Fruit fly (Drosophila melanogaster) whole organism, embryonic: ENCODE measurements around the gene CG14507.

ENCODE experiments used
- Atf3 ChIP-seq: fragments of 200-800 bp; sonication (Bioruptor generic); optimal IDR thresholded peaks from 3 replicates; lab custom pipeline; 2016; ENCODE audit warnings: missing biosample characterization, missing genetic modification characterization
- BtbVII ChIP-seq: fragments of 200-800 bp; sonication (Bioruptor generic); optimal IDR thresholded peaks from 3 replicates; lab custom pipeline; 2017; ENCODE audit warnings: missing biosample characterization, mild to moderate bottlenecking, missing genetic modification characterization
- C15 ChIP-seq: fragments of 200-800 bp; sonication (Bioruptor generic); IDR thresholded peaks from 3 replicates; pipeline ENCODE4 v1.3.6; 2022; ENCODE audit warnings: missing biosample characterization, missing genetic modification characterization
- CG10321 ChIP-seq: fragments of 200-800 bp; sonication (Bioruptor generic); IDR thresholded peaks from 2 replicates; pipeline ENCODE4 v1.3.6; 2022; ENCODE audit warnings: missing biosample characterization, missing genetic modification characterization
- CG11695 ChIP-seq: fragments of 200-800 bp; sonication (Bioruptor generic); IDR thresholded peaks from 3 replicates; pipeline ENCODE4 v1.3.6; 2022; ENCODE audit warnings: missing biosample characterization, missing genetic modification characterization
- CG12299 ChIP-seq: fragments of 200-800 bp; sonication (Bioruptor generic); optimal IDR thresholded peaks from 2 replicates; lab custom pipeline; 2018; ENCODE audit warnings: missing biosample characterization, mild to moderate bottlenecking, missing genetic modification characterization
- CG12942 ChIP-seq: fragments of 200-800 bp; sonication (Bioruptor generic); optimal IDR thresholded peaks from 3 replicates; lab custom pipeline; 2016; ENCODE audit warnings: missing biosample characterization, missing genetic modification characterization
- CG1529 ChIP-seq: fragments of 200-800 bp; sonication (Bioruptor generic); optimal IDR thresholded peaks from 3 replicates; lab custom pipeline; 2018; ENCODE audit warnings: missing biosample characterization, missing genetic modification characterization
- CG15479 ChIP-seq: fragments of 200-800 bp; sonication (Bioruptor generic); optimal IDR thresholded peaks from 3 replicates; lab custom pipeline; 2019; ENCODE audit warnings: missing biosample characterization, mild to moderate bottlenecking, missing genetic modification characterization, moderate library complexity
- CG16815 ChIP-seq: fragments of 200-800 bp; sonication (Bioruptor generic); optimal IDR thresholded peaks from 3 replicates; lab custom pipeline; 2017; ENCODE audit warnings: missing biosample characterization, mild to moderate bottlenecking, missing genetic modification characterization
- CG17829 ChIP-seq: fragments of 200-800 bp; optimal IDR thresholded peaks from 2 replicates; lab custom pipeline; 2019; ENCODE audit warnings: missing biosample characterization, mild to moderate bottlenecking, missing genetic modification characterization, moderate library complexity
- CG1832 ChIP-seq: fragments of 200-800 bp; sonication (Bioruptor generic); optimal IDR thresholded peaks from 2 replicates; lab custom pipeline; 2017; ENCODE audit warnings: missing biosample characterization, mild to moderate bottlenecking, missing genetic modification characterization, inconsistent platforms
- CG30020 ChIP-seq: fragments of 200-800 bp; optimal IDR thresholded peaks from 2 replicates; lab custom pipeline; 2019; ENCODE audit warnings: missing biosample characterization, mild to moderate bottlenecking, missing genetic modification characterization, moderate library complexity
- CG31224 ChIP-seq: fragments of 200-800 bp; sonication (Bioruptor generic); IDR thresholded peaks from 2 replicates; pipeline ENCODE4 v1.3.6; 2022; ENCODE audit warnings: missing biosample characterization, missing genetic modification characterization
- CG31388 ChIP-seq: fragments of 200-800 bp; sonication (Bioruptor generic); optimal IDR thresholded peaks from 2 replicates; lab custom pipeline; 2016; ENCODE audit warnings: missing biosample characterization, missing genetic modification characterization
- CG32772 ChIP-seq: fragments of 200-800 bp; sonication (Bioruptor generic); IDR thresholded peaks from 2 replicates; pipeline ENCODE4 v1.3.6; 2022; ENCODE audit warnings: missing biosample characterization, missing genetic modification characterization
- CG42726 ChIP-seq: fragments of 200-800 bp; sonication (Bioruptor generic); IDR thresholded peaks from 2 replicates; pipeline ENCODE4 v1.3.6; 2022; ENCODE audit warnings: missing biosample characterization, missing genetic modification characterization; ENCODE audit not compliant: partially characterized antibody
- CG4854 ChIP-seq: fragments of 200-800 bp; sonication (Bioruptor generic); optimal IDR thresholded peaks from 2 replicates; lab custom pipeline; 2016; ENCODE audit warnings: missing biosample characterization, missing genetic modification characterization, inconsistent platforms
- CG6272 ChIP-seq: fragments of 200-800 bp; sonication (Bioruptor generic); IDR thresholded peaks from 2 replicates; pipeline ENCODE4 v1.3.6; 2022; ENCODE audit warnings: missing biosample characterization, missing genetic modification characterization
- CG8281 ChIP-seq: fragments of 200-800 bp; sonication (Bioruptor generic); optimal IDR thresholded peaks from 2 replicates; lab custom pipeline; 2018; ENCODE audit warnings: missing biosample characterization, mild to moderate bottlenecking, missing genetic modification characterization, moderate library complexity
- CG8290 ChIP-seq, 3 experiments: fragments of 200-800 bp; sonication (Bioruptor generic); optimal IDR thresholded peaks; 2 replicates each; lab custom pipeline; 2016 to 2019; ENCODE audit warnings: missing biosample characterization in 3 of 3, missing genetic modification characterization in 3 of 3, mild to moderate bottlenecking in 2 of 3, moderate library complexity in 1 of 3
- CG8388 ChIP-seq: fragments of 200-800 bp; sonication (Bioruptor generic); optimal IDR thresholded peaks from 2 replicates; lab custom pipeline; 2019; ENCODE audit warnings: missing biosample characterization, mild to moderate bottlenecking, missing genetic modification characterization, moderate library complexity
- Dbx ChIP-seq: fragments of 200-800 bp; sonication (Bioruptor generic); IDR thresholded peaks from 3 replicates; pipeline ENCODE4 v1.3.6; 2022; ENCODE audit warnings: missing biosample characterization, missing genetic modification characterization
- Fer1 ChIP-seq: fragments of 200-800 bp; sonication (Bioruptor generic); optimal IDR thresholded peaks from 2 replicates; lab custom pipeline; 2017; ENCODE audit warnings: missing biosample characterization, mild to moderate bottlenecking, missing genetic modification characterization
- H2.0 ChIP-seq: fragments of 200-800 bp; sonication (Bioruptor generic); IDR thresholded peaks from 2 replicates; pipeline ENCODE4 v1.3.6; 2022; ENCODE audit warnings: missing biosample characterization, missing genetic modification characterization
- HHEX ChIP-seq: fragments of 200-800 bp; sonication (Bioruptor generic); optimal IDR thresholded peaks from 3 replicates; lab custom pipeline; 2017; ENCODE audit warnings: missing biosample characterization, mild to moderate bottlenecking, missing genetic modification characterization, missing genetic modification reagents
- Hand ChIP-seq: fragments of 200-800 bp; sonication (Bioruptor generic); optimal IDR thresholded peaks from 2 replicates; lab custom pipeline; 2017; ENCODE audit warnings: mild to moderate bottlenecking, missing biosample characterization, missing genetic modification reagents, missing genetic modification characterization
- Jarid2 ChIP-seq: fragments of 200-800 bp; sonication (Bioruptor generic); optimal IDR thresholded peaks from 3 replicates; lab custom pipeline; 2017; ENCODE audit warnings: mild to moderate bottlenecking, missing biosample characterization, missing genetic modification reagents, missing genetic modification characterization
- NfI ChIP-seq: fragments of 200-800 bp; sonication (Bioruptor generic); optimal IDR thresholded peaks from 3 replicates; lab custom pipeline; 2018; ENCODE audit warnings: missing biosample characterization, mild to moderate bottlenecking, missing genetic modification characterization, moderate library complexity
- Poxn ChIP-seq: fragments of 200-800 bp; sonication (Bioruptor generic); IDR thresholded peaks from 2 replicates; pipeline ENCODE4 v1.3.6; 2022; ENCODE audit warnings: missing biosample characterization, missing genetic modification characterization
- Rx ChIP-seq: fragments of 200-800 bp; sonication (Bioruptor generic); IDR thresholded peaks from 2 replicates; pipeline ENCODE4 v1.3.6; 2022; ENCODE audit warnings: missing biosample characterization, missing genetic modification characterization
- Sox100B ChIP-seq: fragments of 200-800 bp; sonication (Bioruptor generic); optimal IDR thresholded peaks from 3 replicates; lab custom pipeline; 2018; ENCODE audit warnings: missing biosample characterization, mild to moderate bottlenecking, missing genetic modification characterization
- Usf ChIP-seq: fragments of 200-800 bp; sonication (Bioruptor generic); optimal IDR thresholded peaks from 2 replicates; lab custom pipeline; 2017; ENCODE audit warnings: missing genotype, missing biosample characterization, missing genetic modification characterization
- cas ChIP-seq: fragments of 200-800 bp; sonication (Bioruptor generic); IDR thresholded peaks from 2 replicates; pipeline ENCODE4 v1.3.6; 2022; ENCODE audit warnings: missing biosample characterization, missing genetic modification characterization
- dmrt99B ChIP-seq: fragments of 200-800 bp; sonication (Bioruptor generic); optimal IDR thresholded peaks from 2 replicates; lab custom pipeline; 2018; ENCODE audit warnings: missing biosample characterization, mild to moderate bottlenecking, missing genetic modification characterization, moderate library complexity
- ems ChIP-seq: fragments of 200-800 bp; sonication (Bioruptor generic); optimal IDR thresholded peaks from 3 replicates; lab custom pipeline; 2016; ENCODE audit warnings: missing biosample characterization, missing genetic modification characterization
- ewg ChIP-seq: fragments of 200-800 bp; sonication (Bioruptor generic); optimal IDR thresholded peaks from 3 replicates; lab custom pipeline; 2017; ENCODE audit warnings: mild to moderate bottlenecking, missing biosample characterization, missing genetic modification reagents, missing genetic modification characterization
- eyg ChIP-seq: fragments of 200-800 bp; sonication (Bioruptor generic); optimal IDR thresholded peaks from 3 replicates; lab custom pipeline; 2016; ENCODE audit warnings: missing biosample characterization, missing genetic modification characterization
- fru ChIP-seq: fragments of >200 bp; optimal IDR thresholded peaks from 2 replicates; lab custom pipeline; 2017
- gsb ChIP-seq: fragments of 200-800 bp; sonication (Bioruptor generic); IDR thresholded peaks from 2 replicates; pipeline ENCODE4 v1.3.6; 2022; ENCODE audit warnings: missing biosample characterization, missing genetic modification characterization
- jumu ChIP-seq: fragments of 200-800 bp; sonication (Bioruptor generic); optimal IDR thresholded peaks from 3 replicates; lab custom pipeline; 2016; ENCODE audit warnings: missing biosample characterization, missing genetic modification characterization
- lilli ChIP-seq: fragments of 200-800 bp; sonication (Bioruptor generic); optimal IDR thresholded peaks from 3 replicates; lab custom pipeline; 2016; ENCODE audit warnings: missing biosample characterization, missing genetic modification characterization
- mld ChIP-seq: fragments of 200-800 bp; sonication (Bioruptor generic); IDR thresholded peaks from 3 replicates; pipeline ENCODE4 v1.3.6; 2022; ENCODE audit warnings: missing biosample characterization, missing genetic modification characterization; ENCODE audit not compliant: partially characterized antibody
- pita ChIP-seq: fragments of 200-800 bp; sonication (Bioruptor generic); optimal IDR thresholded peaks from 2 replicates; lab custom pipeline; 2017; ENCODE audit warnings: missing biosample characterization, mild to moderate bottlenecking, missing genetic modification characterization
- ranshi ChIP-seq: fragments of 200-800 bp; sonication (Bioruptor generic); IDR thresholded peaks from 2 replicates; pipeline ENCODE4 v1.3.6; 2022; ENCODE audit warnings: missing biosample characterization, missing genetic modification characterization
- rib ChIP-seq: fragments of 200-800 bp; sonication (Bioruptor generic); IDR thresholded peaks from 2 replicates; pipeline ENCODE4 v1.3.6; 2022; ENCODE audit warnings: missing biosample characterization, missing genetic modification characterization
- schlank ChIP-seq: fragments of 200-800 bp; sonication (Bioruptor generic); optimal IDR thresholded peaks from 2 replicates; lab custom pipeline; 2018; ENCODE audit warnings: missing biosample characterization, mild to moderate bottlenecking, missing genetic modification characterization
- sim ChIP-seq: fragments of 200-800 bp; sonication (Bioruptor generic); IDR thresholded peaks from 2 replicates; pipeline ENCODE4 v1.3.6; 2022; ENCODE audit warnings: missing biosample characterization, missing genetic modification characterization
- tin ChIP-seq: fragments of 200-800 bp; sonication (Bioruptor generic); optimal IDR thresholded peaks from 3 replicates; lab custom pipeline; 2016; ENCODE audit warnings: missing biosample characterization, missing genetic modification characterization
- toy ChIP-seq: fragments of 200-800 bp; sonication (Bioruptor generic); IDR thresholded peaks from 2 replicates; pipeline ENCODE4 v1.3.6; 2022; ENCODE audit warnings: missing biosample characterization, missing genetic modification characterization
- tx ChIP-seq: fragments of 200-800 bp; sonication (Bioruptor generic); optimal IDR thresholded peaks from 2 replicates; lab custom pipeline; 2016; ENCODE audit warnings: missing biosample characterization, missing genetic modification characterization
- yki ChIP-seq: fragments of >200 bp; optimal IDR thresholded peaks from 3 replicates; lab custom pipeline; 2018

Gene CG14507

DNA sequence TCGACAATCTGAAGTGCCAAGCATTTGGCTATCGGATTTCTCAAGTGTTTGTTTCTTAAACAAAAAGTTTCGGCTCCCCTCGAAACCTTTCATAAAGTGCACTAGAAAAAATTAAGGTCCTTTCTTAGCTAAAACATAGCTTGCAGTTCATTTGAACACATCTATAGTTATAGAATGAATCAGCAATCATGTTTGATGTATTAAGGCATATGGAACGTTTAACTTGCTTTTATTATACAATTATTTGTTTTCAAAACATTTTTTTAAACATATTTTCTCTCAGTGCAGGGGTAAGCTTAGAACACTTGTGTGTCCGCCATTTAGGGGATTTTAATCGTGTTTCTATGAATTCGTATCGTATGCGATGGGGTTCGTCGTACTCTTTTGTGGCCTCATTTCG lies 47.1 kb upstream of the CG14507 start (continued):
- TF ChIP-seq Poxn (GFP tag; lab: Robert Waterston, UW): no peak
- no peak for TF ChIP-seq CG10321 (GFP tag; lab: Robert Waterston, UW)
- TF ChIP-seq CG16815 (GFP tag; lab: Kevin White, UChicago): peak; percentile 56
- peak; percentile 63 for TF ChIP-seq CG8388 (GFP tag; lab: Kevin White, UChicago)
- TF ChIP-seq ems (GFP tag; lab: Kevin White, UChicago): no peak
- peak; percentile 36 for TF ChIP-seq CG4854 (GFP tag; lab: Kevin White, UChicago)
- TF ChIP-seq NfI (GFP tag; lab: Kevin White, UChicago): peak; percentile 49
- TF ChIP-seq CG42726: no peak
- TF ChIP-seq pita (GFP tag; lab: Kevin White, UChicago): no peak
- peak; percentile 46 for TF ChIP-seq Sox100B (GFP tag; lab: Kevin White, UChicago)
- TF ChIP-seq C15 (GFP tag; lab: Robert Waterston, UW): no peak
- no peak for TF ChIP-seq gsb
- TF ChIP-seq Hand (GFP tag; lab: Kevin White, UChicago): no peak
- no peak for TF ChIP-seq schlank (tag; lab: Kevin White, UChicago)
- 0 out of 3 replicates have a peak, but pooled peaks have one; percentile 33 for TF ChIP-seq CG11695 (GFP tag; lab: Robert Waterston, UW)
- peak; percentile 33 for TF ChIP-seq CG30020 (tag; lab: Kevin White, UChicago)
- TF ChIP-seq CG17829: peak; percentile 88
- TF ChIP-seq CG12942 (GFP tag; lab: Kevin White, UChicago): peak; percentile 35
- TF ChIP-seq tin (GFP tag; lab: Kevin White, UChicago): peak; percentile 63
- TF ChIP-seq Atf3 (GFP tag; lab: Kevin White, UChicago): peak; percentile 74
- TF ChIP-seq ranshi: no peak
- TF ChIP-seq CG1832 (GFP tag; lab: Kevin White, UChicago): no peak
- peak; percentile 49; the same call in 1 of the 2 replicates for TF ChIP-seq CG32772 (GFP tag; lab: Robert Waterston, UW)
- peak; percentile 50 for TF ChIP-seq lilli
- 0 out of 2 replicates have a peak, but pooled peaks have one; percentile 17 for TF ChIP-seq sim (GFP tag; lab: Robert Waterston, UW)
- TF ChIP-seq Fer1 (GFP tag; lab: Kevin White, UChicago): no peak
- TF ChIP-seq CG31224 (GFP tag; lab: Robert Waterston, UW): no peak
- TF ChIP-seq toy (GFP tag; lab: Robert Waterston, UW): no peak
- no peak for TF ChIP-seq CG12299
- no peak; the same call in 1 of the 2 replicates for TF ChIP-seq CG6272 (GFP tag; lab: Robert Waterston, UW)
- TF ChIP-seq ewg (GFP tag; lab: Kevin White, UChicago): peak; percentile 60
- TF ChIP-seq rib (GFP tag; lab: Robert Waterston, UW): no peak
- peak; percentile 77 for TF ChIP-seq CG1529 (GFP tag; lab: Kevin White, UChicago)
- no peak for TF ChIP-seq fru
- TF ChIP-seq CG15479 (GFP tag; lab: Kevin White, UChicago): no peak
- peak; percentile 26 for TF ChIP-seq Jarid2 (GFP tag; lab: Kevin White, UChicago)
- TF ChIP-seq cas (GFP tag; lab: Robert Waterston, UW): no peak
- TF ChIP-seq tx (GFP tag; lab: Kevin White, UChicago): peak; percentile 20
- no peak for TF ChIP-seq yki (lab: Kevin White, UChicago)
- TF ChIP-seq mld (GFP tag; lab: Robert Waterston, UW): no peak
- TF ChIP-seq HHEX (GFP tag; lab: Kevin White, UChicago): peak; percentile 21
- TF ChIP-seq dmrt99B: peak; percentile 67
- no peak for TF ChIP-seq eyg (GFP tag; lab: Kevin White, UChicago)
- peak; percentile 0 for TF ChIP-seq CG8290 (GFP tag; optimal IDR thresholded peaks at IDR 0.05; lab: Kevin White, UChicago)
- TF ChIP-seq CG8290 (tag; optimal IDR thresholded peaks at IDR 0.05; lab: Kevin White, UChicago): no peak
- peak; percentile 22 for TF ChIP-seq CG8281 (tag; lab: Kevin White, UChicago)
- TF ChIP-seq jumu: no peak
- peak; percentile 6 for TF ChIP-seq Usf (GFP tag; lab: Kevin White, UChicago)
- TF ChIP-seq Dbx (GFP tag; lab: Robert Waterston, UW): no peak
- TF ChIP-seq CG31388 (GFP tag; lab: Kevin White, UChicago): no peak
- TF ChIP-seq Rx (GFP tag; lab: Robert Waterston, UW): no peak
- TF ChIP-seq BtbVII (GFP tag; lab: Kevin White, UChicago): no peak
- peak; percentile 36; the same call in 1 of the 2 replicates for TF ChIP-seq H2.0
